Fruit fly (Drosophila melanogaster) whole organism: ENCODE measurements around the gene CG16727.

Source experiments
- CG8478 ChIP-seq: fragments of >200 bp; optimal IDR thresholded peaks from 2 replicates; lab custom pipeline; 2018; ENCODE audit warnings: inconsistent platforms
- Dll ChIP-seq: fragments of >200 bp; optimal IDR thresholded peaks from 2 replicates; lab custom pipeline; 2017
- EcR ChIP-seq, 2 experiments: fragments of >200 bp; optimal IDR thresholded peaks; 2 replicates each; lab custom pipeline; 2017; ENCODE audit warnings: missing biosample characterization in 2 of 2, missing genetic modification characterization in 2 of 2, missing genetic modification reagents in 2 of 2
- pan ChIP-seq: fragments of >200 bp; optimal IDR thresholded peaks from 2 replicates; lab custom pipeline; 2017
- psq ChIP-seq: fragments of >200 bp; optimal IDR thresholded peaks from 2 replicates; lab custom pipeline; 2017
- usp ChIP-seq: fragments of >200 bp; optimal IDR thresholded peaks from 2 replicates; lab custom pipeline; 2017; ENCODE audit warnings: missing biosample characterization, missing genetic modification characterization, mixed read lengths

The CG16727 gene

DNA sequence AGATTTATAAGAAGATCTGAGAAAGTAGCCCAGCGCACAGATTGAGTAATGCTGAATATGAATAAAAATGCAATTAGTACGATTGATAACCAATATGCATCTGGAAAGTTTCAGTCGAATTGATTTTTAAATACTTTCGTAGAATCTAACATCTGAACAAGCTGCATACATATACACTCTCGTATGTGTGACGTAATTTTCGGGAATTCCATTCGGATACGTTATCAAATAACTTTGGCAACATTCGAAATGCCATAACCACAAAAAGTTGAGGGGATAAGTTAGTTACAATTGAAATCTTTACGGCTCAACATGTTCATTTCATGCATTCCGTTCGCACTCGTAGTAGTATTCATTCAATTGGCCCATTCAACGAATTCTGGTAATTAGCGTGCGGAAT is 37.5 kb downstream of the CG16727 start, which contains the start of gene CG31219:
TSS of gene CG31219 (plus strand) at position 301 of the 400 bp plus-strand sequence.
- TF ChIP-seq CG8478 (lab: Kevin White, UChicago) (no peak), Dll (lab: Kevin White, UChicago) (no peak), EcR (GFP tag; optimal IDR thresholded peaks at IDR 0.05; lab: Kevin White, UChicago) (no peak), usp (no peak), psq (lab: Kevin White, UChicago) (no peak), pan (lab: Kevin White, UChicago) (no peak)

DNA sequence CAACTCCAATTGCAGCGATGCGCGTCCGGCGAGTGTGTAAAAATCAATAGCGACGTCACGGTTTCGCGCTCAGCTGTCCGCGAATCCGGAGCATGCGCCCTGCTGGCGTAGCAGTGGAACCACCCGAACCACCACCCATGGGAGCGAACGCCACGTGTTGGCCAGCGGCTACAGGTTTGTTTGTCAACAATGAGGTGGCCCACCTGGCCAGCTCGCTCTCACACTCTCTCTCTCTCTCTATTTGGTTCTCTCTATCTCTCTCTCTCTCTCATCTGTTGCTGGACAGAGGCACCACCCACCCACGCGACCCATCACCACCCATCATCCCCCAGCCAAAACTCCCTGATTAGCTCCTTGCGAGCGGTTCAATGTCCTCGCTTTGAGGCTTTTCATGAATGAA is 43.3 kb downstream of the CG16727 start:
- TF ChIP-seq pan (lab: Kevin White, UChicago) (no peak), EcR (GFP tag; optimal IDR thresholded peaks at IDR 0.05; lab: Kevin White, UChicago) (no peak), psq (lab: Kevin White, UChicago) (no peak)

DNA sequence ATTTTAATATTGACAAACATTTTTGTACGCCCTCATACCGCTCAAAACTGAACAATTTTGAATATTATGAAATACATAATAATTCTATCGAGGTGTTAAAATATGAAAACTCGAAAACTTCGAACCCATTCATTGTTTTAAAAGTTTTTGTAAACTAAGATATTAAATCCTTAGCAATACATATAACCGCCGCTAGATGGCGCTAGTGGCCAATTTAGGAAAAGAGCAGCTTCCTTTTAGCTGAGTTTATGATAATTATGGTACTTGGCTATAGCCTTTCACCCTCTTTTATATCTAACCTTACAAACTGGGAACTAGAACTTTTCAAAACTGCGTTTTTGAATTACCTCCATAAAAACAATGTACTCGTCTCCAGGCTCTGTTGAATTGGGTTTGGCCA is 44.1 kb downstream of the CG16727 start:
- TF ChIP-seq pan (lab: Kevin White, UChicago) = no peak
- no peak for TF ChIP-seq CG8478 (lab: Kevin White, UChicago)
- TF ChIP-seq EcR (GFP tag; optimal IDR thresholded peaks at IDR 0.05; lab: Kevin White, UChicago) = no peak
- no peak for TF ChIP-seq psq (lab: Kevin White, UChicago)
- no peak for TF ChIP-seq Dll (lab: Kevin White, UChicago)
- no peak for TF ChIP-seq usp

DNA sequence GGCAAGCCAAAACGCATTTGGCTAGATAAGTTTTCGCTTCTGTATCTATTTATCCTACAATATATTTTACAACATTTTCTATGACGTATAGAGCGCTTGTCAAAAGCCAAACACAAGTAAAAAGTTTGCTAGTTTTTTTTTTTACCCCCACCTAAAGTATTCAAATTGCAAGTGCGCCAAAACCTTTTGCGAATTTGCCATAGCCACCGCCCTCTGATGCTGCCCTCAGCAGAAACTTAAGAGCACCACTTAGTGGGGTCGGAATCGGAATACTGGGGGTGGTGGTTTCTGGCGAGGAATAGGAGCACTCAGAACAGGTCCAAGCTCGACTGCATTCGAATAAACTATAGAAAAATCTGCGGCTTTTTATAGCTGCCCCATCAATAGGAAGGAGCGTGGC is 44.6 kb downstream of the CG16727 start, which contains the start of gene CG6184:
TSS of gene CG6184 (minus strand) at position 101 of the 400 bp plus-strand sequence.
- no peak for TF ChIP-seq pan (lab: Kevin White, UChicago)
- no peak for TF ChIP-seq EcR (GFP tag; optimal IDR thresholded peaks at IDR 0.05; lab: Kevin White, UChicago)
- no peak for TF ChIP-seq usp

DNA sequence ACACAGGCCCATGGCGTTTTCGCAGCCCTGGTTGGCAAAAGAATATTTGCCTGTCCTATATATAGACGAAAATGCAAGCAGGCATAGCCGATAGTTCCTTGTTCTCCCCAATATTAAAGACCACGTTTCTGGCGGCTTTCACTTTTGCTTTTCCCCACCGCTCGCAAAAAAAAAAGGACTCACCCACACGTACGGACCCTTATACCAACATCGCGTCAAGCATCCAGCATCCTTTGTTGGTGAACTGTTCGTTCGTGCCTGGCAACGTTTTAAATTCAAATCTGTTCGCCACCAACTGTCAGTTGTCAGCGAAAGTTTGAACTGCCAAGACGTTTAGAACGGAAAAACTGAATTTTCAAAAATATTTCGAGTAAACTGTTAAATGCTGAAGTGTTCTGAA is 46.3 kb downstream of the CG16727 start, which contains the start of gene ort:
TSS of gene ort (plus strand) at position 301 of the 400 bp plus-strand sequence.
- TF ChIP-seq pan (lab: Kevin White, UChicago) = no peak
- TF ChIP-seq usp = no peak
- no peak for TF ChIP-seq EcR (GFP tag; optimal IDR thresholded peaks at IDR 0.05; lab: Kevin White, UChicago)
- no peak for TF ChIP-seq Dll (lab: Kevin White, UChicago)
- TF ChIP-seq CG8478 (lab: Kevin White, UChicago) = no peak
- no peak for TF ChIP-seq psq (lab: Kevin White, UChicago)

DNA sequence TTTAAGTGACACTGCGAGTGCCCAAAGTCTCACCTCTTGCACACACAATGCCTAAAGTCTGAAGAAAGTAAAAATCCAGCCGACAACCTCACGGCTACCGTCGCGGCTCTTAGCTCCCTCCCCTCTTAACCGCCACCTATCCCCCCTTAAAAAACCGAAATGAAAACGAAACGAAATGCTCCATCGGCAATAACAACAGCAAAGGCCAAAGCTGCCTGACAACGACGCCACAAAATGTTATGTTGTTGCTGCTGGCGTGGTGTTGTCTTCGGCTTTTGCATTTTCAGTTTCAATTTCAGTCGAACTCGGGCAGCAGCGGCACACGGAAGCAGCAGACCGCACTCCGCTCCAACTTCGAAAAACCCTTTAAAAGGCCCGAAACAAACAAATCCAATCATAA is 51.5 kb downstream of the CG16727 start, which contains the start of gene CG7432:
TSS of gene CG7432 (plus strand) at position 295 of the 400 bp plus-strand sequence.
- no peak for TF ChIP-seq Dll (lab: Kevin White, UChicago)
- TF ChIP-seq pan (lab: Kevin White, UChicago) = no peak
- no peak for TF ChIP-seq CG8478 (lab: Kevin White, UChicago)
- TF ChIP-seq EcR (GFP tag; optimal IDR thresholded peaks at IDR 0.05; lab: Kevin White, UChicago) = no peak
- TF ChIP-seq usp = no peak
- TF ChIP-seq psq (lab: Kevin White, UChicago) = no peak
